Fruit fly (Drosophila melanogaster) whole organism, embryonic: ENCODE data around the gene RpL37A.

Experiments used
- Aef1 ChIP-seq: fragments of 200-800 bp; sonication (Bioruptor generic); IDR thresholded peaks from 3 replicates; pipeline ENCODE4 v1.3.6; 2022; ENCODE audit warnings: missing biosample characterization, missing genetic modification characterization
- Asciz ChIP-seq: fragments of 200-800 bp; sonication (Bioruptor generic); optimal IDR thresholded peaks from 2 replicates; lab custom pipeline; 2017; ENCODE audit warnings: missing biosample characterization, mild to moderate bottlenecking, missing genetic modification characterization, missing genetic modification reagents
- CG10462 ChIP-seq: fragments of 200-800 bp; sonication (Bioruptor generic); optimal IDR thresholded peaks from 2 replicates; lab custom pipeline; 2016; ENCODE audit warnings: missing biosample characterization, missing genetic modification characterization
- CG10654 ChIP-seq: fragments of 200-800 bp; sonication (Bioruptor generic); optimal IDR thresholded peaks from 2 replicates; lab custom pipeline; 2016; ENCODE audit warnings: missing biosample characterization, missing genetic modification characterization
- CG14860 ChIP-seq: fragments of 200-800 bp; sonication (Bioruptor generic); IDR thresholded peaks from 3 replicates; pipeline ENCODE4 v1.3.6; 2022; ENCODE audit warnings: missing biosample characterization, missing genetic modification characterization; ENCODE audit not compliant: partially characterized antibody
- CG15514 ChIP-seq: fragments of 200-800 bp; sonication (Bioruptor generic); optimal IDR thresholded peaks from 3 replicates; lab custom pipeline; 2017; ENCODE audit warnings: missing biosample characterization, missing genetic modification characterization, mild to moderate bottlenecking, moderate library complexity, missing genetic modification reagents
- CG15696 ChIP-seq: fragments of 200-800 bp; sonication (Bioruptor generic); optimal IDR thresholded peaks from 2 replicates; lab custom pipeline; 2019; ENCODE audit warnings: missing biosample characterization, mild to moderate bottlenecking, missing genetic modification characterization, moderate library complexity
- CG1603 ChIP-seq: fragments of 200-800 bp; sonication (Bioruptor generic); optimal IDR thresholded peaks from 2 replicates; lab custom pipeline; 2019; ENCODE audit warnings: missing biosample characterization, mild to moderate bottlenecking, missing genetic modification characterization, moderate library complexity
- CG16813 ChIP-seq: fragments of 200-800 bp; sonication (Bioruptor generic); IDR thresholded peaks from 3 replicates; pipeline ENCODE4 v1.3.6; 2022; ENCODE audit warnings: missing biosample characterization, missing genetic modification characterization; ENCODE audit not compliant: partially characterized antibody
- CG17361 ChIP-seq: fragments of 200-800 bp; sonication (Bioruptor generic); IDR thresholded peaks from 3 replicates; pipeline ENCODE4 v1.3.6; 2022; ENCODE audit warnings: missing biosample characterization, missing genetic modification characterization
- CG18764 ChIP-seq: fragments of 200-800 bp; sonication (Bioruptor generic); optimal IDR thresholded peaks from 3 replicates; lab custom pipeline; 2016; ENCODE audit warnings: missing biosample characterization, missing genetic modification characterization
- CG31224 ChIP-seq: fragments of 200-800 bp; sonication (Bioruptor generic); IDR thresholded peaks from 2 replicates; pipeline ENCODE4 v1.3.6; 2022; ENCODE audit warnings: missing biosample characterization, missing genetic modification characterization
- CG34376 ChIP-seq: fragments of 200-800 bp; sonication (Bioruptor generic); optimal IDR thresholded peaks from 2 replicates; lab custom pipeline; 2018; ENCODE audit warnings: missing biosample characterization, mild to moderate bottlenecking, missing genetic modification characterization
- CG3847 ChIP-seq: fragments of 200-800 bp; sonication (Bioruptor generic); IDR thresholded peaks from 2 replicates; pipeline ENCODE4 v1.3.6; 2022; ENCODE audit warnings: missing biosample characterization, missing genetic modification characterization
- CG5953 ChIP-seq: fragments of 200-800 bp; sonication (Bioruptor generic); IDR thresholded peaks from 2 replicates; pipeline ENCODE4 v1.3.6; 2022; ENCODE audit warnings: missing biosample characterization, missing genetic modification characterization
- CG6813 ChIP-seq: fragments of 200-800 bp; sonication (Bioruptor generic); optimal IDR thresholded peaks from 2 replicates; lab custom pipeline; 2017; ENCODE audit warnings: missing biosample characterization, missing genetic modification characterization, mild to moderate bottlenecking, moderate library complexity, missing genetic modification reagents
- CG7963 ChIP-seq: fragments of 200-800 bp; sonication (Bioruptor generic); IDR thresholded peaks from 3 replicates; pipeline ENCODE4 v1.3.6; 2022; ENCODE audit warnings: missing biosample characterization, missing genetic modification characterization; ENCODE audit not compliant: partially characterized antibody
- CG8924 ChIP-seq: fragments of 200-800 bp; optimal IDR thresholded peaks from 3 replicates; lab custom pipeline; 2019; ENCODE audit warnings: missing biosample characterization, mild to moderate bottlenecking, missing genetic modification characterization, moderate library complexity
- CG9876 ChIP-seq: fragments of 200-800 bp; sonication (Bioruptor generic); optimal IDR thresholded peaks from 2 replicates; lab custom pipeline; 2016; ENCODE audit warnings: missing biosample characterization, missing genetic modification characterization
- Dbx ChIP-seq: fragments of 200-800 bp; sonication (Bioruptor generic); IDR thresholded peaks from 3 replicates; pipeline ENCODE4 v1.3.6; 2022; ENCODE audit warnings: missing biosample characterization, missing genetic modification characterization
- Dll ChIP-seq: fragments of 200-800 bp; sonication (Bioruptor generic); IDR thresholded peaks from 4 replicates; pipeline ENCODE4 v1.3.6; 2022; ENCODE audit warnings: missing biosample characterization, missing genetic modification characterization; ENCODE audit not compliant: partially characterized antibody
- Doc3 ChIP-seq: fragments of 200-800 bp; sonication (Bioruptor generic); IDR thresholded peaks from 3 replicates; pipeline ENCODE4 v1.3.6; 2022; ENCODE audit warnings: missing biosample characterization, missing genetic modification characterization; ENCODE audit not compliant: partially characterized antibody
- Fer1 ChIP-seq: fragments of 200-800 bp; sonication (Bioruptor generic); optimal IDR thresholded peaks from 2 replicates; lab custom pipeline; 2017; ENCODE audit warnings: missing biosample characterization, mild to moderate bottlenecking, missing genetic modification characterization
- HLH54F ChIP-seq: fragments of 200-800 bp; sonication (Bioruptor generic); optimal IDR thresholded peaks from 3 replicates; lab custom pipeline; 2016; ENCODE audit warnings: missing biosample characterization, missing genetic modification characterization
- Hr78 ChIP-seq, 2 experiments: fragments of 200-800 bp in 1 of 2; fragments of >200 bp in 1 of 2; sonication (Bioruptor generic) in 1 of 2; optimal IDR thresholded peaks; 2 replicates each; lab custom pipeline; 2017 to 2019; ENCODE audit warnings: missing biosample characterization in 2 of 2, missing genetic modification characterization in 2 of 2, mild to moderate bottlenecking in 1 of 2, moderate library complexity in 1 of 2
- Med ChIP-seq: fragments of 200-800 bp; sonication (Bioruptor generic); peaks from one replicate; lab custom pipeline; 2016; ENCODE audit warnings: missing biosample characterization, missing genetic modification characterization, mild to moderate bottlenecking, inconsistent platforms, moderate library complexity
- Mes4 ChIP-seq: fragments of 200-800 bp; sonication (Bioruptor generic); optimal IDR thresholded peaks from 2 replicates; lab custom pipeline; 2016; ENCODE audit warnings: missing biosample characterization, missing genetic modification characterization
- NfI ChIP-seq: fragments of 200-800 bp; sonication (Bioruptor generic); optimal IDR thresholded peaks from 3 replicates; lab custom pipeline; 2018; ENCODE audit warnings: missing biosample characterization, mild to moderate bottlenecking, missing genetic modification characterization, moderate library complexity
- Rx ChIP-seq: fragments of 200-800 bp; sonication (Bioruptor generic); IDR thresholded peaks from 2 replicates; pipeline ENCODE4 v1.3.6; 2022; ENCODE audit warnings: missing biosample characterization, missing genetic modification characterization
- Scr ChIP-seq: fragments of 200-800 bp; sonication (Bioruptor generic); IDR thresholded peaks from 2 replicates; pipeline ENCODE4 v1.3.6; 2022; ENCODE audit warnings: missing biosample characterization, missing genetic modification characterization; ENCODE audit not compliant: partially characterized antibody
- Xbp1 ChIP-seq: fragments of 200-800 bp; sonication (Bioruptor generic); optimal IDR thresholded peaks from 3 replicates; lab custom pipeline; 2016; ENCODE audit warnings: missing biosample characterization, mild to moderate bottlenecking, missing genetic modification characterization
- bowl ChIP-seq: fragments of 200-800 bp; sonication (Bioruptor generic); IDR thresholded peaks from 2 replicates; pipeline ENCODE4 v1.3.6; 2022; ENCODE audit warnings: missing biosample characterization, missing genetic modification characterization
- cwo ChIP-seq: fragments of 200-800 bp; sonication (Bioruptor generic); optimal IDR thresholded peaks from 3 replicates; lab custom pipeline; 2017; ENCODE audit warnings: missing biosample characterization, missing genetic modification characterization, mild to moderate bottlenecking, moderate library complexity, missing genetic modification reagents
- ems ChIP-seq: fragments of 200-800 bp; sonication (Bioruptor generic); optimal IDR thresholded peaks from 3 replicates; lab custom pipeline; 2016; ENCODE audit warnings: missing biosample characterization, missing genetic modification characterization
- fd3F ChIP-seq: fragments of 200-800 bp; sonication (Bioruptor generic); optimal IDR thresholded peaks from 2 replicates; lab custom pipeline; 2018; ENCODE audit warnings: missing biosample characterization, mild to moderate bottlenecking, missing genetic modification characterization, moderate library complexity
- gem ChIP-seq: fragments of 200-800 bp; sonication (Bioruptor generic); optimal IDR thresholded peaks from 2 replicates; lab custom pipeline; 2019; ENCODE audit warnings: missing biosample characterization, mild to moderate bottlenecking, missing genetic modification characterization, moderate library complexity
- jumu ChIP-seq: fragments of 200-800 bp; sonication (Bioruptor generic); optimal IDR thresholded peaks from 3 replicates; lab custom pipeline; 2016; ENCODE audit warnings: missing biosample characterization, missing genetic modification characterization
- klu ChIP-seq: fragments of 200-800 bp; sonication (Bioruptor generic); IDR thresholded peaks from 2 replicates; pipeline ENCODE4 v1.3.6; 2022; ENCODE audit warnings: missing biosample characterization, missing genetic modification characterization
- nau ChIP-seq: fragments of 200-800 bp; sonication (Bioruptor generic); optimal IDR thresholded peaks from 3 replicates; lab custom pipeline; 2017; ENCODE audit warnings: missing biosample characterization, mild to moderate bottlenecking, missing genetic modification characterization, missing genetic modification reagents
- nerfin-2 ChIP-seq: fragments of 200-800 bp; sonication (Bioruptor generic); IDR thresholded peaks from 2 replicates; pipeline ENCODE4 v1.3.6; 2022; ENCODE audit warnings: missing biosample characterization, missing genetic modification characterization; ENCODE audit not compliant: partially characterized antibody
- nom ChIP-seq: fragments of 200-800 bp; sonication (Bioruptor generic); optimal IDR thresholded peaks from 2 replicates; lab custom pipeline; 2017; ENCODE audit warnings: missing biosample characterization, missing genetic modification characterization, mild to moderate bottlenecking, moderate library complexity, missing genetic modification reagents
- org-1 ChIP-seq: fragments of 200-800 bp; sonication (Bioruptor generic); optimal IDR thresholded peaks from 2 replicates; lab custom pipeline; 2017; ENCODE audit warnings: missing biosample characterization, missing genetic modification characterization
- pho ChIP-seq: fragments of 200-800 bp; sonication (Bioruptor generic); optimal IDR thresholded peaks from 2 replicates; lab custom pipeline; 2016; ENCODE audit warnings: missing biosample characterization, missing genetic modification characterization
- schlank ChIP-seq: fragments of 200-800 bp; sonication (Bioruptor generic); optimal IDR thresholded peaks from 2 replicates; lab custom pipeline; 2018; ENCODE audit warnings: missing biosample characterization, mild to moderate bottlenecking, missing genetic modification characterization
- slou ChIP-seq: fragments of 200-800 bp; sonication (Bioruptor generic); optimal IDR thresholded peaks from 3 replicates; lab custom pipeline; 2016; ENCODE audit warnings: missing biosample characterization, missing genetic modification characterization
- tio ChIP-seq: fragments of 200-800 bp; sonication (Bioruptor generic); optimal IDR thresholded peaks from 2 replicates; lab custom pipeline; 2017; ENCODE audit warnings: missing biosample characterization, missing genetic modification characterization, inconsistent platforms
- ttk ChIP-seq: fragments of 200-800 bp; sonication (Bioruptor generic); IDR thresholded peaks from 2 replicates; pipeline ENCODE4 v2.1.2; 2022; ENCODE audit warnings: missing biosample characterization, missing genetic modification characterization
- twi ChIP-seq: fragments of 200-800 bp; optimal IDR thresholded peaks from 2 replicates; lab custom pipeline; 2019; ENCODE audit warnings: missing biosample characterization, mild to moderate bottlenecking, missing genetic modification characterization, moderate library complexity

RpL37A gene

DNA sequence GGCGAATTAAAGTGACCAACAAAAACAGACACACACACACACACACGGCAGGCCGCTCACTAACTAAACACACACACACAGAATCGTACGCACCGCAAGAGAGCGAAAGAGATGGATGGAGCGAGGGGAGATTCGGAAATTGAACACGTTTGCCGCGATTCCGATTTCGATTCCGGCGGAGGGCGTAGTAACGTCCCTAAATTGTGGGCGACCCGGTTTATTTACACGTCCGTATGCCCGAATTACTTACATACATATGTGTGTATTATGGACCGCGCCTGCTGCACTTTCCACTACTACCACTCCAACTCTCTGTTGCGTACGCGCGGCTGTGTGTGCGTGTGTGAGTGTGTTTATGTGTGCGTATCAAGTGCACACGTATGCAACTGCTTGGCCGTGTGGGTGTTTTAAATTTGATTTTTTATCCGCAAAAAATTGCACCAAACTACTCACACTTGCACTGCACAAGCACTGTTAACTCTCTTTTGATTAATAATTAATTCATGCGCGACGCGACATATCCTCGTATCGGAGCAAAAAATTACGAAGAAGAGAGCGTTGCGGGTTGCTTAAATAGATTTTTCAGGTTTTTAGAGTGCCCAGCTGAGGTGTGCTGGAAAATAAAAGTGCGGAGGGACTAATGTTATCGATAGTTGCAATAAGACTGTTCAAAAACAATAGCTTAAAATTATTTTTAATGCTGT, 22.4 kb downstream of the RpL37A start, which contains the start of gene Pgant5 (continued):
- TF ChIP-seq ems (GFP tag; lab: Kevin White, UChicago), result no peak
- no peak for TF ChIP-seq CG16813 (GFP tag; lab: Robert Waterston, UW)
- TF ChIP-seq gem, result no peak
- peak in 1 of 2 experiments; percentile 24 for TF ChIP-seq Hr78 (GFP tag; optimal IDR thresholded peaks at IDR 0.05; lab: Kevin White, UChicago)
- no peak for TF ChIP-seq schlank (tag; lab: Kevin White, UChicago)
- TF ChIP-seq Scr, result no peak
- peak; percentile 24 for TF ChIP-seq pho (GFP tag; lab: Kevin White, UChicago)
- no peak for TF ChIP-seq CG10654
- no peak for TF ChIP-seq CG9876 (GFP tag; lab: Kevin White, UChicago)
- peak; percentile 26 for TF ChIP-seq CG15514 (GFP tag; lab: Kevin White, UChicago)
- no peak; the same call in 2 of the 3 replicates for TF ChIP-seq Doc3
- TF ChIP-seq CG34376 (GFP tag; lab: Kevin White, UChicago), result peak; percentile 72
- no peak for TF ChIP-seq Aef1 (GFP tag; lab: Robert Waterston, UW)
- no peak for TF ChIP-seq tio (GFP tag; lab: Kevin White, UChicago)
- peak; percentile 38 for TF ChIP-seq nau
- TF ChIP-seq CG15696 (tag; lab: Kevin White, UChicago), result no peak
- no peak for TF ChIP-seq Rx (GFP tag; lab: Robert Waterston, UW)
- peak; percentile 5 for TF ChIP-seq jumu (GFP tag; lab: Kevin White, UChicago)
- TF ChIP-seq Dll (GFP tag; lab: Robert Waterston, UW), result no peak
- peak; percentile 36 for TF ChIP-seq CG8924 (tag; lab: Kevin White, UChicago)
- no peak for TF ChIP-seq CG18764 (GFP tag; lab: Kevin White, UChicago)
- TF ChIP-seq CG6813 (GFP tag; lab: Kevin White, UChicago), result no peak
- TF ChIP-seq HLH54F (GFP tag; lab: Kevin White, UChicago), result peak; percentile 4
- TF ChIP-seq CG17361 (GFP tag; lab: Robert Waterston, UW), result peak; percentile 43; the same call in 1 of the 3 replicates
- TF ChIP-seq CG14860 (GFP tag; lab: Robert Waterston, UW), result peak; percentile 61; the same call in 1 of the 3 replicates
- TF ChIP-seq Asciz (GFP tag; lab: Kevin White, UChicago), result no peak
- TF ChIP-seq bowl (GFP tag; lab: Robert Waterston, UW), result no peak
- no peak for TF ChIP-seq CG3847 (GFP tag; lab: Robert Waterston, UW)
- no peak for TF ChIP-seq CG10462 (GFP tag; lab: Kevin White, UChicago)
- peak; percentile 65 for TF ChIP-seq nom (GFP tag; lab: Kevin White, UChicago)
- TF ChIP-seq Dbx (GFP tag; lab: Robert Waterston, UW), result peak; percentile 31; the same call in 1 of the 3 replicates
- TF ChIP-seq NfI, result no peak
- TF ChIP-seq nerfin-2 (GFP tag; lab: Robert Waterston, UW), result no peak
- no peak for TF ChIP-seq CG5953 (GFP tag; lab: Robert Waterston, UW)
- peak; percentile 83 for TF ChIP-seq Med (GFP tag; lab: Kevin White, UChicago)
- no peak for TF ChIP-seq Mes4
- no peak for TF ChIP-seq fd3F (GFP tag; lab: Kevin White, UChicago)
- no peak for TF ChIP-seq CG31224 (GFP tag; lab: Robert Waterston, UW)
- peak; percentile 45 for TF ChIP-seq cwo (GFP tag; lab: Kevin White, UChicago)
- no peak for TF ChIP-seq Xbp1 (GFP tag; lab: Kevin White, UChicago)
- no peak for TF ChIP-seq slou (GFP tag; lab: Kevin White, UChicago)
- peak; percentile 67 for TF ChIP-seq Fer1 (GFP tag; lab: Kevin White, UChicago)
- no peak for TF ChIP-seq ttk (GFP tag; lab: Robert Waterston, UW)
- no peak for TF ChIP-seq CG7963
- 0 out of 2 replicates have a peak, but pooled peaks have one; percentile 12 for TF ChIP-seq klu
- TF ChIP-seq org-1, result no peak
- TF ChIP-seq CG1603 (tag; lab: Kevin White, UChicago), result peak; percentile 7
- peak; percentile 66 for TF ChIP-seq twi (tag; lab: Kevin White, UChicago)
